Fruit fly (Drosophila melanogaster) whole organism, embryonic: ENCODE results near the gene srl.
A peak's percentile ranks its signal among the peaks of the same experiment; 100 is the strongest.

Source experiments
- Adf1 ChIP-seq: fragments of 200-800 bp; sonication (Bioruptor generic); IDR thresholded peaks from 2 replicates; pipeline ENCODE4 v1.3.6; 2022; ENCODE audit warnings: missing biosample characterization, missing genetic modification characterization
- Blimp-1 ChIP-seq: fragments of 200-800 bp; sonication (Bioruptor generic); optimal IDR thresholded peaks from 3 replicates; lab custom pipeline; 2018; ENCODE audit warnings: missing biosample characterization, missing genetic modification characterization, mild to moderate bottlenecking, moderate library complexity, missing genetic modification reagents
- C15 ChIP-seq: fragments of 200-800 bp; sonication (Bioruptor generic); IDR thresholded peaks from 3 replicates; pipeline ENCODE4 v1.3.6; 2022; ENCODE audit warnings: missing biosample characterization, missing genetic modification characterization
- CG10366 ChIP-seq: fragments of 200-800 bp; sonication (Bioruptor generic); IDR thresholded peaks from 2 replicates; pipeline ENCODE4 v1.3.6; 2022; ENCODE audit warnings: missing biosample characterization, missing genetic modification characterization
- CG11085 ChIP-seq: fragments of 200-800 bp; sonication (Bioruptor generic); IDR thresholded peaks from 2 replicates; pipeline ENCODE4 v1.3.6; 2022; ENCODE audit warnings: missing biosample characterization, missing genetic modification characterization
- CG11723 ChIP-seq: fragments of 200-800 bp; sonication (Bioruptor generic); optimal IDR thresholded peaks from 2 replicates; lab custom pipeline; 2017; ENCODE audit warnings: missing biosample characterization, mild to moderate bottlenecking, missing genetic modification characterization
- CG12155 ChIP-seq: fragments of 200-800 bp; sonication (Bioruptor generic); optimal IDR thresholded peaks from 3 replicates; lab custom pipeline; 2016; ENCODE audit warnings: missing biosample characterization, missing genetic modification characterization
- CG12219 ChIP-seq: fragments of 200-800 bp; sonication (Bioruptor generic); optimal IDR thresholded peaks from 3 replicates; lab custom pipeline; 2018; ENCODE audit warnings: missing biosample characterization, mild to moderate bottlenecking, missing genetic modification characterization
- CG13296 ChIP-seq: fragments of 200-800 bp; sonication (Bioruptor generic); optimal IDR thresholded peaks from 3 replicates; lab custom pipeline; 2018; ENCODE audit warnings: missing biosample characterization, mild to moderate bottlenecking, missing genetic modification characterization
- CG17328 ChIP-seq: fragments of 200-800 bp; sonication (Bioruptor generic); IDR thresholded peaks from 2 replicates; pipeline ENCODE4 v1.3.6; 2022; ENCODE audit warnings: missing biosample characterization, missing genetic modification characterization
- CG17612 ChIP-seq: fragments of 200-800 bp; sonication (Bioruptor generic); IDR thresholded peaks from 2 replicates; pipeline ENCODE4 v1.3.6; 2022; ENCODE audit warnings: missing biosample characterization, missing genetic modification characterization
- CG2712 ChIP-seq: fragments of 200-800 bp; optimal IDR thresholded peaks from 3 replicates; lab custom pipeline; 2019; ENCODE audit warnings: missing biosample characterization, mild to moderate bottlenecking, missing genetic modification characterization, moderate library complexity
- CG31224 ChIP-seq: fragments of 200-800 bp; sonication (Bioruptor generic); IDR thresholded peaks from 2 replicates; pipeline ENCODE4 v1.3.6; 2022; ENCODE audit warnings: missing biosample characterization, missing genetic modification characterization
- CG3995 ChIP-seq: fragments of 200-800 bp; sonication (Bioruptor generic); optimal IDR thresholded peaks from 3 replicates; lab custom pipeline; 2016; ENCODE audit warnings: missing biosample characterization, missing genetic modification characterization
- CG6254 ChIP-seq: fragments of 200-800 bp; sonication (Bioruptor generic); optimal IDR thresholded peaks from 3 replicates; lab custom pipeline; 2017; ENCODE audit warnings: mild to moderate bottlenecking, missing biosample characterization, missing genetic modification reagents, missing genetic modification characterization
- CG7745 ChIP-seq: fragments of 200-800 bp; sonication (Bioruptor generic); optimal IDR thresholded peaks from 2 replicates; lab custom pipeline; 2018; ENCODE audit warnings: missing biosample characterization, mild to moderate bottlenecking, missing genetic modification characterization, moderate library complexity
- CG7839 ChIP-seq: fragments of 200-800 bp; sonication (Bioruptor generic); optimal IDR thresholded peaks from 3 replicates; lab custom pipeline; 2018; ENCODE audit warnings: missing biosample characterization, mild to moderate bottlenecking, missing genetic modification characterization, moderate library complexity
- CG9932 ChIP-seq: fragments of 200-800 bp; sonication (Bioruptor generic); IDR thresholded peaks from 2 replicates; pipeline ENCODE4 v1.3.6; 2022; ENCODE audit warnings: missing biosample characterization, missing genetic modification characterization
- CkIIα-i1 ChIP-seq: fragments of 200-800 bp; sonication (Bioruptor generic); IDR thresholded peaks from 2 replicates; pipeline ENCODE4 v1.3.6; 2022; ENCODE audit warnings: missing biosample characterization, missing genetic modification characterization
- D19A ChIP-seq: fragments of 200-800 bp; optimal IDR thresholded peaks from 3 replicates; lab custom pipeline; 2019; ENCODE audit warnings: missing biosample characterization, mild to moderate bottlenecking, missing genetic modification characterization, moderate library complexity
- Dip2 ChIP-seq: fragments of 200-800 bp; sonication (Bioruptor generic); IDR thresholded peaks from 2 replicates; pipeline ENCODE4 v1.3.6; 2022; ENCODE audit warnings: missing biosample characterization, missing genetic modification characterization
- E2f1 ChIP-seq: fragments of 200-800 bp; sonication (Bioruptor generic); IDR thresholded peaks from 2 replicates; pipeline ENCODE4 v1.3.6; 2022; ENCODE audit warnings: missing biosample characterization, missing genetic modification characterization
- Gug ChIP-seq: fragments of 200-800 bp; sonication (Bioruptor generic); IDR thresholded peaks from 4 replicates; pipeline ENCODE4 v1.3.6; 2022; ENCODE audit warnings: missing biosample characterization, missing genetic modification characterization
- HHEX ChIP-seq: fragments of 200-800 bp; sonication (Bioruptor generic); optimal IDR thresholded peaks from 3 replicates; lab custom pipeline; 2017; ENCODE audit warnings: missing biosample characterization, mild to moderate bottlenecking, missing genetic modification characterization, missing genetic modification reagents
- HmgD ChIP-seq: fragments of 200-800 bp; sonication (Bioruptor generic); optimal IDR thresholded peaks from 3 replicates; lab custom pipeline; 2016; ENCODE audit warnings: missing biosample characterization, missing genetic modification characterization
- Hsf ChIP-seq: fragments of 200-800 bp; sonication (Bioruptor generic); optimal IDR thresholded peaks from 3 replicates; lab custom pipeline; 2016; ENCODE audit warnings: missing biosample characterization, missing genetic modification characterization
- Lim3 ChIP-seq: fragments of 200-800 bp; sonication (Bioruptor generic); IDR thresholded peaks from 2 replicates; pipeline ENCODE4 v1.3.6; 2022; ENCODE audit warnings: missing biosample characterization, missing genetic modification characterization
- Ravus ChIP-seq: fragments of 200-800 bp; sonication (Bioruptor generic); IDR thresholded peaks from 2 replicates; pipeline ENCODE4 v1.3.6; 2022; ENCODE audit warnings: missing biosample characterization, missing genetic modification characterization
- Six4 ChIP-seq: fragments of 200-800 bp; sonication (Bioruptor generic); optimal IDR thresholded peaks from 2 replicates; lab custom pipeline; 2016; ENCODE audit warnings: missing biosample characterization, missing genetic modification characterization
- Stat92E ChIP-seq, 3 experiments: fragments of >200 bp in 2 of 3; fragments of 200-800 bp in 1 of 3; sonication (Bioruptor generic) in 1 of 3; optimal IDR thresholded peaks; 2 replicates each; lab custom pipeline; 2017 to 2019; ENCODE audit warnings: missing biosample characterization in 3 of 3, missing genetic modification characterization in 3 of 3, mild to moderate bottlenecking in 1 of 3, moderate library complexity in 1 of 3
- az2 ChIP-seq: fragments of 200-800 bp; sonication (Bioruptor generic); optimal IDR thresholded peaks from 3 replicates; lab custom pipeline; 2016; ENCODE audit warnings: missing biosample characterization, missing genetic modification characterization
- bbx ChIP-seq: fragments of 200-800 bp; sonication (Bioruptor generic); IDR thresholded peaks from 2 replicates; pipeline ENCODE4 v1.3.6; 2022; ENCODE audit warnings: missing biosample characterization, missing genetic modification characterization; ENCODE audit not compliant: partially characterized antibody
- chm ChIP-seq: fragments of 200-800 bp; sonication (Bioruptor generic); IDR thresholded peaks from 2 replicates; pipeline ENCODE4 v1.3.6; 2022; ENCODE audit warnings: missing biosample characterization, missing genetic modification characterization
- corto ChIP-seq: fragments of 200-800 bp; sonication (Bioruptor generic); optimal IDR thresholded peaks from 2 replicates; lab custom pipeline; 2016; ENCODE audit warnings: missing biosample characterization, mild to moderate bottlenecking, missing genetic modification characterization, moderate library complexity
- dm ChIP-seq: fragments of 200-800 bp; sonication (Bioruptor generic); optimal IDR thresholded peaks from 3 replicates; lab custom pipeline; 2016; ENCODE audit warnings: missing biosample characterization, missing genetic modification characterization
- fd64A ChIP-seq: fragments of 200-800 bp; sonication (Bioruptor generic); optimal IDR thresholded peaks from 3 replicates; lab custom pipeline; 2018; ENCODE audit warnings: missing biosample characterization, mild to moderate bottlenecking, missing genetic modification characterization
- fru ChIP-seq: fragments of >200 bp; optimal IDR thresholded peaks from 2 replicates; lab custom pipeline; 2017
- gem ChIP-seq: fragments of 200-800 bp; sonication (Bioruptor generic); optimal IDR thresholded peaks from 2 replicates; lab custom pipeline; 2019; ENCODE audit warnings: missing biosample characterization, mild to moderate bottlenecking, missing genetic modification characterization, moderate library complexity
- hth ChIP-seq: fragments of >200 bp; optimal IDR thresholded peaks from 2 replicates; lab custom pipeline; 2017; ENCODE audit warnings: inconsistent platforms
- insv ChIP-seq, 2 experiments: fragments of 200-800 bp; sonication (Bioruptor generic); optimal IDR thresholded peaks; 3 replicates each; lab custom pipeline; 2016 to 2018; ENCODE audit warnings: missing biosample characterization in 2 of 2, missing genetic modification characterization in 2 of 2
- jigr1 ChIP-seq: fragments of 200-800 bp; sonication (Bioruptor generic); IDR thresholded peaks from 3 replicates; pipeline ENCODE4 v1.3.6; 2022; ENCODE audit warnings: missing biosample characterization, missing genetic modification characterization
- oc ChIP-seq: fragments of 200-800 bp; sonication (Bioruptor generic); optimal IDR thresholded peaks from 2 replicates; lab custom pipeline; 2018; ENCODE audit warnings: missing biosample characterization, mild to moderate bottlenecking, missing genetic modification characterization, moderate library complexity
- onecut ChIP-seq: fragments of 200-800 bp; sonication (Bioruptor generic); IDR thresholded peaks from 2 replicates; pipeline ENCODE4 v1.3.6; 2022; ENCODE audit warnings: missing biosample characterization, missing genetic modification characterization
- otp ChIP-seq: fragments of 200-800 bp; sonication (Bioruptor generic); IDR thresholded peaks from 3 replicates; pipeline ENCODE4, ENCODE4 v1.3.6; 2022; ENCODE audit warnings: missing biosample characterization, missing genetic modification characterization
- p53 ChIP-seq: fragments of 200-800 bp; sonication (Bioruptor generic); optimal IDR thresholded peaks from 2 replicates; lab custom pipeline; 2016; ENCODE audit warnings: missing biosample characterization, missing genetic modification characterization
- phol ChIP-seq: fragments of 200-800 bp; sonication (Bioruptor generic); optimal IDR thresholded peaks from 3 replicates; lab custom pipeline; 2018; ENCODE audit warnings: missing biosample characterization, mild to moderate bottlenecking, missing genetic modification characterization, moderate library complexity
- prd ChIP-seq, 3 experiments: fragments of >200 bp in 2 of 3; fragments of 200-800 bp in 1 of 3; sonication (Bioruptor generic) in 1 of 3; optimal IDR thresholded peaks in 2 of 3; IDR thresholded peaks in 1 of 3; 2 replicates in 2 of 3; 3 replicates in 1 of 3; pipeline versions ENCODE4 v1.3.6 to Lab custom; 2017 to 2022; ENCODE audit warnings: missing biosample characterization in 1 of 3, missing genetic modification characterization in 1 of 3
- ssp ChIP-seq: fragments of 200-800 bp; sonication (Bioruptor generic); IDR thresholded peaks from 2 replicates; pipeline ENCODE4 v1.3.6; 2022; ENCODE audit warnings: missing biosample characterization, missing genetic modification characterization
- wdn ChIP-seq: fragments of 200-800 bp; sonication (Bioruptor generic); IDR thresholded peaks from 2 replicates; pipeline ENCODE4 v1.3.6; 2022; ENCODE audit warnings: missing biosample characterization, missing genetic modification characterization

The srl gene

DNA sequence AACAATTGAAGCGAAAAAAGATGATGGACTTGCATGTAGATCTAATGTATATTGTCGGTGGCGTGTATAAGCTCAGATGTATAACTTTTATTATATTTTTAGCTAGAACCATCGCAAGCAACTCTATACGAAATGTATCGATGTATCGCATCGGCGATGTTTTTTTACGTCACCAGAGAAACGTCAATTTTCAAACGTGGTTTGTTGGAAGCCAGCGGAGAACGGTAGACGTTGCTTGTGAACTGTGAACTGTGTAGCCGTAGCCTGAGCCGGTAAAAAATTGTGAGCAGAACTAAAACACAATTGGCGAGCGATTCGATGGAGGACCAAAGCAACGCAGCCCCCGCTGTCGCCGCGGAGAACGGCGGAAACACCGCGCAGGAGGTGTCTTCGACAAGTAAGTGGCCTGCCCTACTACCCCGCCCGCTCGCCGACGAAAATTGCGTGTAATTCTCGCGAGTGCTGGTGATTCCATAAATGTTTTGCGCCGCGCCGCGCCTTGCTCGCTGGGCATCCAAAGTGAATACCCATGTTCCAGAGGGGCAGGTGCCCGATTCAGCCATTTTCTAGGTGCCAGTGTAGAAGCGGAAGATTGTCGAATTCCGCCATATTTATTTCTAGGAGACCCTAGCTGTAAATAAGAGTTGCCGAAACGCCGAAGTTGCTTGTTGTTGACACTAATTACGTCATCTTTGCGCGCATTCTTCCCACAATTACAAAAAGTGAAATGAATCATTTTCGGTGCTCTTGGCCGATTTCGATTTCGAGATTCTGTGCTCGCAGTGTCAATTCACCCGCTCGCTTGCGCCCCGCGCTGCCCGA, 26.0 kb downstream of the srl start, which contains the start of gene lost (continued):
- TF ChIP-seq Ravus (GFP tag; lab: Robert Waterston, UW) (no peak), CG6254 (GFP tag; lab: Kevin White, UChicago) (no peak), CG11723 (GFP tag; lab: Kevin White, UChicago) (peak; percentile 65), CG7839 (tag; lab: Kevin White, UChicago) (peak; percentile 29), CG3995 (GFP tag; lab: Kevin White, UChicago) (peak; percentile 79), ssp (peak; percentile 89), Lim3 (GFP tag; lab: Robert Waterston, UW) (no peak), E2f1 (GFP tag; lab: Robert Waterston, UW) (no peak), CG12219 (GFP tag; lab: Kevin White, UChicago) (peak; percentile 1), Six4 (no peak), fd64A (GFP tag; lab: Kevin White, UChicago) (peak; percentile 9), CkIIα-i1 (no peak), Dip2 (GFP tag; lab: Robert Waterston, UW) (no peak), corto (GFP tag; lab: Kevin White, UChicago) (no peak), CG10366 (GFP tag; lab: Robert Waterston, UW) (0 out of 2 replicates have a peak, but pooled peaks have one; percentile 20), HHEX (GFP tag; lab: Kevin White, UChicago) (no peak), gem (tag; lab: Kevin White, UChicago) (peak; percentile 40), CG2712 (tag; lab: Kevin White, UChicago) (peak; percentile 62), insv (GFP tag; optimal IDR thresholded peaks at IDR 0.05; lab: Kevin White, UChicago) (no peak), HmgD (no peak), CG11085 (GFP tag; lab: Robert Waterston, UW) (0 out of 2 replicates have a peak, but pooled peaks have one; percentile 24), C15 (GFP tag; lab: Robert Waterston, UW) (no peak), CG17328 (GFP tag; lab: Robert Waterston, UW) (no peak), CG12155 (GFP tag; lab: Kevin White, UChicago) (peak; percentile 27), onecut (no peak), Stat92E (GFP tag; optimal IDR thresholded peaks at IDR 0.05; lab: Kevin White, UChicago) (no peak), CG31224 (no peak; the same call in 1 of the 2 replicates), bbx (GFP tag; lab: Robert Waterston, UW) (peak; percentile 99), prd (optimal IDR thresholded peaks at IDR 0.05; lab: Kevin White, UChicago) (no peak), prd (GFP tag; IDR thresholded peaks at IDR 0.05; lab: Robert Waterston, UW) (no peak), dm (GFP tag; lab: Kevin White, UChicago) (peak; percentile 85), D19A (tag; lab: Kevin White, UChicago) (peak; percentile 3), Adf1 (GFP tag; lab: Robert Waterston, UW) (peak; percentile 43), Hsf (GFP tag; lab: Kevin White, UChicago) (no peak), fru (no peak), otp (GFP tag; lab: Robert Waterston, UW) (peak; percentile 43; the same call in 1 of the 3 replicates), wdn (GFP tag; lab: Robert Waterston, UW) (peak; percentile 17; the same call in 1 of the 2 replicates), CG13296 (GFP tag; lab: Kevin White, UChicago) (peak; percentile 39), Blimp-1 (GFP tag; lab: Kevin White, UChicago) (no peak), CG17612 (no peak), jigr1 (GFP tag; lab: Robert Waterston, UW) (no peak; the same call in 2 of the 3 replicates), hth (lab: Kevin White, UChicago) (no peak), Gug (peak; percentile 15; the same call in 2 of the 4 replicates), az2 (no peak), CG7745 (tag; lab: Kevin White, UChicago) (no peak), CG9932 (GFP tag; lab: Robert Waterston, UW) (peak; percentile 81), p53 (GFP tag; lab: Kevin White, UChicago) (no peak), chm (GFP tag; lab: Robert Waterston, UW) (no peak), oc (tag; lab: Kevin White, UChicago) (peak; percentile 2), phol (tag; lab: Kevin White, UChicago) (peak; percentile 86)
